Fruit fly (Drosophila melanogaster) whole organism, adult: ENCODE results near the gene CG33770.

Source experiments
- CG11617 ChIP-seq: fragments of 200-800 bp; sonication (Bioruptor generic); optimal IDR thresholded peaks from 2 replicates; lab custom pipeline; 2017; ENCODE audit warnings: mild to moderate bottlenecking, missing biosample characterization, missing genetic modification reagents, missing genetic modification characterization
- CG12768 ChIP-seq: fragments of 200-800 bp; sonication (Bioruptor generic); optimal IDR thresholded peaks from 2 replicates; lab custom pipeline; 2017; ENCODE audit warnings: missing biosample characterization, missing genetic modification characterization, mild to moderate bottlenecking, moderate library complexity, missing genetic modification reagents
- CG1620 ChIP-seq: fragments of 200-800 bp; sonication (Bioruptor generic); optimal IDR thresholded peaks from 2 replicates; lab custom pipeline; 2016; ENCODE audit warnings: missing biosample characterization, missing genetic modification characterization
- CG7101 ChIP-seq: fragments of 200-800 bp; sonication (Bioruptor generic); optimal IDR thresholded peaks from 2 replicates; lab custom pipeline; 2018; ENCODE audit warnings: missing biosample characterization, mild to moderate bottlenecking, missing genetic modification characterization, moderate library complexity
- Clk ChIP-seq: fragments of 200-800 bp; sonication (Bioruptor generic); optimal IDR thresholded peaks from 2 replicates; lab custom pipeline; 2017; ENCODE audit warnings: missing biosample characterization, missing genetic modification characterization
- cic ChIP-seq: fragments of 200-800 bp; sonication (Bioruptor generic); optimal IDR thresholded peaks from 2 replicates; lab custom pipeline; 2017; ENCODE audit warnings: missing biosample characterization, mild to moderate bottlenecking, missing genetic modification characterization, moderate library complexity
- ovo ChIP-seq: fragments of 200-800 bp; sonication (Bioruptor generic); optimal IDR thresholded peaks from 2 replicates; lab custom pipeline; 2016; ENCODE audit warnings: missing biosample characterization, missing genetic modification characterization
- pad ChIP-seq: fragments of 200-800 bp; sonication (Bioruptor generic); optimal IDR thresholded peaks from 3 replicates; lab custom pipeline; 2017; ENCODE audit warnings: missing biosample characterization, missing genetic modification characterization, mild to moderate bottlenecking, moderate library complexity, missing genetic modification reagents
- toe ChIP-seq: fragments of 200-800 bp; sonication (Bioruptor generic); optimal IDR thresholded peaks from 2 replicates; lab custom pipeline; 2016; ENCODE audit warnings: missing biosample characterization, missing genetic modification characterization

DNA sequence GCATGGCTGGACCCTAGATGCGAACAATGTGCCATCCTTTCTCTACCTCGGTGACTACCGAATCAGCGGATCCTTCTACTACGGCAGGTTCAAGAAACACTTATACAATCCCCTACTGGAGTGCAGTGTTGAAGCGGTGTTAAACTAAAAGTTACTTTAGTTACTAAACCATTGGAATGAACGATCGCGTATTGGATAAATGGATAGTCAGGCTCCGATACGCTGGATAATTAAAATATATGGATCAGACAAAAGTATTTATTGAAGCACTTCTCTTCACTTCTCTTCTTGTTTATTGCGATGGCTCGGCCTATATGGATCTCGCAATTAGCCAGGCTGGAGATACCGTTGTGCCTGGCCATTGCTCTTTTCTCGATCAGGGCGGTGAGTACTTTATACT, at the start of gene CG33770:
- TF ChIP-seq ovo (GFP tag; lab: Kevin White, UChicago) (no peak), CG1620 (no peak), CG11617 (GFP tag; lab: Kevin White, UChicago) (no peak), pad (GFP tag; lab: Kevin White, UChicago) (no peak), Clk (GFP tag; lab: Kevin White, UChicago) (no peak), CG7101 (tag; lab: Kevin White, UChicago) (no peak), CG12768 (GFP tag; lab: Kevin White, UChicago) (no peak), cic (GFP tag; lab: Kevin White, UChicago) (no peak), toe (GFP tag; lab: Kevin White, UChicago) (no peak)
